Fruit fly (Drosophila melanogaster) whole organism, embryonic: ENCODE results near the gene CG5381.

Source experiments
- Ada2b ChIP-seq: fragments of 200-800 bp; sonication (Bioruptor generic); IDR thresholded peaks from 2 replicates; pipeline ENCODE4 v1.3.6; 2022; ENCODE audit warnings: missing biosample characterization, missing genetic modification characterization
- Aef1 ChIP-seq: fragments of 200-800 bp; sonication (Bioruptor generic); IDR thresholded peaks from 3 replicates; pipeline ENCODE4 v1.3.6; 2022; ENCODE audit warnings: missing biosample characterization, missing genetic modification characterization
- CG10979 ChIP-seq: fragments of 200-800 bp; sonication (Bioruptor generic); optimal IDR thresholded peaks from 2 replicates; lab custom pipeline; 2018; ENCODE audit warnings: missing biosample characterization, mild to moderate bottlenecking, missing genetic modification characterization, moderate library complexity
- CG14050 ChIP-seq: fragments of 200-800 bp; sonication (Bioruptor generic); IDR thresholded peaks from 3 replicates; pipeline ENCODE4 v1.3.6; 2022; ENCODE audit warnings: missing biosample characterization, missing genetic modification characterization
- CG15073 ChIP-seq: fragments of 200-800 bp; sonication (Bioruptor generic); optimal IDR thresholded peaks from 2 replicates; lab custom pipeline; 2016; ENCODE audit warnings: missing biosample characterization, missing genetic modification characterization
- CG17328 ChIP-seq: fragments of 200-800 bp; sonication (Bioruptor generic); IDR thresholded peaks from 2 replicates; pipeline ENCODE4 v1.3.6; 2022; ENCODE audit warnings: missing biosample characterization, missing genetic modification characterization
- CG17912 ChIP-seq: fragments of 200-800 bp; sonication (Bioruptor generic); optimal IDR thresholded peaks from 2 replicates; lab custom pipeline; 2018; ENCODE audit warnings: missing biosample characterization, mild to moderate bottlenecking, missing genetic modification characterization
- CG2199 ChIP-seq: fragments of 200-800 bp; sonication (Bioruptor generic); IDR thresholded peaks from 3 replicates; pipeline ENCODE4 v1.3.6; 2022; ENCODE audit warnings: missing biosample characterization, missing genetic modification characterization
- CG3281 ChIP-seq: fragments of 200-800 bp; sonication (Bioruptor generic); optimal IDR thresholded peaks from 3 replicates; lab custom pipeline; 2017; ENCODE audit warnings: missing biosample characterization, mild to moderate bottlenecking, missing genetic modification characterization
- CG33557 ChIP-seq: fragments of 200-800 bp; sonication (Bioruptor generic); optimal IDR thresholded peaks from 2 replicates; lab custom pipeline; 2019; ENCODE audit warnings: missing biosample characterization, mild to moderate bottlenecking, missing genetic modification characterization, moderate library complexity
- CG3995 ChIP-seq: fragments of 200-800 bp; sonication (Bioruptor generic); optimal IDR thresholded peaks from 3 replicates; lab custom pipeline; 2016; ENCODE audit warnings: missing biosample characterization, missing genetic modification characterization
- CG6689 ChIP-seq: fragments of 200-800 bp; sonication (Bioruptor generic); IDR thresholded peaks from 2 replicates; pipeline ENCODE4 v1.3.6; 2022; ENCODE audit warnings: missing biosample characterization, missing genetic modification characterization
- CG6813 ChIP-seq: fragments of 200-800 bp; sonication (Bioruptor generic); optimal IDR thresholded peaks from 2 replicates; lab custom pipeline; 2017; ENCODE audit warnings: missing biosample characterization, missing genetic modification characterization, mild to moderate bottlenecking, moderate library complexity, missing genetic modification reagents
- CG7928 ChIP-seq: fragments of 200-800 bp; sonication (Bioruptor generic); optimal IDR thresholded peaks from 2 replicates; lab custom pipeline; 2017; ENCODE audit warnings: missing biosample characterization, mild to moderate bottlenecking, missing genetic modification characterization
- CG7987 ChIP-seq: fragments of 200-800 bp; sonication (Bioruptor generic); optimal IDR thresholded peaks from 2 replicates; lab custom pipeline; 2018; ENCODE audit warnings: missing biosample characterization, mild to moderate bottlenecking, missing genetic modification characterization, moderate library complexity
- CG8478 ChIP-seq: fragments of >200 bp; optimal IDR thresholded peaks from 2 replicates; lab custom pipeline; 2018
- CG9437 ChIP-seq: fragments of 200-800 bp; sonication (Bioruptor generic); optimal IDR thresholded peaks from 2 replicates; lab custom pipeline; 2018; ENCODE audit warnings: missing biosample characterization, mild to moderate bottlenecking, missing genetic modification characterization
- Doc2 ChIP-seq: fragments of 200-800 bp; sonication (Bioruptor generic); IDR thresholded peaks from 2 replicates; pipeline ENCODE4 v1.3.6; 2022; ENCODE audit warnings: missing biosample characterization, missing genetic modification characterization
- HLHmδ ChIP-seq: fragments of 200-800 bp; sonication (Bioruptor generic); optimal IDR thresholded peaks from 2 replicates; lab custom pipeline; 2018; ENCODE audit warnings: missing biosample characterization, mild to moderate bottlenecking, missing genetic modification characterization, moderate library complexity
- Hr3 ChIP-seq: fragments of 200-800 bp; sonication (Bioruptor generic); optimal IDR thresholded peaks from 3 replicates; lab custom pipeline; 2016; ENCODE audit warnings: missing biosample characterization, missing genetic modification characterization
- MESR4 ChIP-seq: fragments of 200-800 bp; sonication (Bioruptor generic); optimal IDR thresholded peaks from 2 replicates; lab custom pipeline; 2018; ENCODE audit warnings: missing biosample characterization, mild to moderate bottlenecking, missing genetic modification characterization, moderate library complexity
- Six4 ChIP-seq: fragments of 200-800 bp; sonication (Bioruptor generic); optimal IDR thresholded peaks from 2 replicates; lab custom pipeline; 2016; ENCODE audit warnings: missing biosample characterization, missing genetic modification characterization
- Sry-δ ChIP-seq: fragments of 200-800 bp; sonication (Bioruptor generic); optimal IDR thresholded peaks from 2 replicates; lab custom pipeline; 2016; ENCODE audit warnings: missing biosample characterization, missing genetic modification characterization
- Stat92E ChIP-seq, 3 experiments: fragments of >200 bp in 2 of 3; fragments of 200-800 bp in 1 of 3; sonication (Bioruptor generic) in 1 of 3; optimal IDR thresholded peaks; 2 replicates each; lab custom pipeline; 2017 to 2019; ENCODE audit warnings: missing biosample characterization in 3 of 3, missing genetic modification characterization in 3 of 3, mild to moderate bottlenecking in 1 of 3, moderate library complexity in 1 of 3
- Trl ChIP-seq, 3 experiments: fragments of >200 bp in 2 of 3; fragments of 200-800 bp in 1 of 3; sonication (Bioruptor generic) in 1 of 3; optimal IDR thresholded peaks; 2 replicates in 1 of 3; 3 replicates in 2 of 3; lab custom pipeline; 2016 to 2017; ENCODE audit warnings: missing biosample characterization in 1 of 3, missing genetic modification characterization in 1 of 3
- amos ChIP-seq: fragments of 200-800 bp; sonication (Bioruptor generic); IDR thresholded peaks from 2 replicates; pipeline ENCODE4 v1.3.6; 2022; ENCODE audit warnings: missing biosample characterization, missing genetic modification characterization; ENCODE audit not compliant: partially characterized antibody
- caup ChIP-seq: fragments of 200-800 bp; sonication (Bioruptor generic); optimal IDR thresholded peaks from 3 replicates; lab custom pipeline; 2017; ENCODE audit warnings: missing biosample characterization, mild to moderate bottlenecking, missing genetic modification characterization, moderate library complexity; ENCODE audit not compliant: severe bottlenecking
- crc ChIP-seq: fragments of 200-800 bp; sonication (Bioruptor generic); optimal IDR thresholded peaks from 2 replicates; lab custom pipeline; 2016; ENCODE audit warnings: missing biosample characterization, missing genetic modification characterization
- dmrt99B ChIP-seq: fragments of 200-800 bp; sonication (Bioruptor generic); optimal IDR thresholded peaks from 2 replicates; lab custom pipeline; 2018; ENCODE audit warnings: missing biosample characterization, mild to moderate bottlenecking, missing genetic modification characterization, moderate library complexity
- dysf ChIP-seq: fragments of 200-800 bp; sonication (Bioruptor generic); IDR thresholded peaks from 3 replicates; pipeline ENCODE4 v1.3.6; 2022; ENCODE audit warnings: missing biosample characterization, missing genetic modification characterization
- fd96Cb ChIP-seq: fragments of 200-800 bp; sonication (Bioruptor generic); optimal IDR thresholded peaks from 2 replicates; lab custom pipeline; 2018; ENCODE audit warnings: missing biosample characterization, mild to moderate bottlenecking, missing genetic modification characterization, moderate library complexity
- kni ChIP-seq: fragments of 200-800 bp; sonication (Bioruptor generic); optimal IDR thresholded peaks from 3 replicates; lab custom pipeline; 2017; ENCODE audit warnings: mild to moderate bottlenecking, missing biosample characterization, missing genetic modification reagents, missing genetic modification characterization
- lola ChIP-seq, 3 experiments: fragments of >200 bp in 2 of 3; fragments of 200-800 bp in 1 of 3; sonication (Bioruptor generic) in 1 of 3; optimal IDR thresholded peaks; 2 replicates each; lab custom pipeline; 2017 to 2019; ENCODE audit warnings: missing biosample characterization in 3 of 3, missing genetic modification characterization in 3 of 3, mild to moderate bottlenecking in 1 of 3, moderate library complexity in 1 of 3
- nerfin-1 ChIP-seq: fragments of 200-800 bp; sonication (Bioruptor generic); optimal IDR thresholded peaks from 3 replicates; lab custom pipeline; 2019; ENCODE audit warnings: missing biosample characterization, mild to moderate bottlenecking, missing genetic modification characterization, moderate library complexity
- nerfin-2 ChIP-seq: fragments of 200-800 bp; sonication (Bioruptor generic); IDR thresholded peaks from 2 replicates; pipeline ENCODE4 v1.3.6; 2022; ENCODE audit warnings: missing biosample characterization, missing genetic modification characterization; ENCODE audit not compliant: partially characterized antibody
- nmo ChIP-seq: fragments of 200-800 bp; sonication (Bioruptor generic); optimal IDR thresholded peaks from 2 replicates; lab custom pipeline; 2018; ENCODE audit warnings: missing biosample characterization, mild to moderate bottlenecking, missing genetic modification characterization, moderate library complexity
- nom ChIP-seq: fragments of 200-800 bp; sonication (Bioruptor generic); optimal IDR thresholded peaks from 2 replicates; lab custom pipeline; 2017; ENCODE audit warnings: missing biosample characterization, missing genetic modification characterization, mild to moderate bottlenecking, moderate library complexity, missing genetic modification reagents
- pho ChIP-seq: fragments of 200-800 bp; sonication (Bioruptor generic); optimal IDR thresholded peaks from 2 replicates; lab custom pipeline; 2016; ENCODE audit warnings: missing biosample characterization, missing genetic modification characterization
- trh ChIP-seq: fragments of 200-800 bp; sonication (Bioruptor generic); optimal IDR thresholded peaks from 2 replicates; lab custom pipeline; 2016; ENCODE audit warnings: missing biosample characterization, missing genetic modification characterization
- usp ChIP-seq: fragments of >200 bp; optimal IDR thresholded peaks from 2 replicates; lab custom pipeline; 2017; ENCODE audit warnings: missing biosample characterization, missing genetic modification characterization
- wor ChIP-seq: fragments of 200-800 bp; sonication (Bioruptor generic); IDR thresholded peaks from 2 replicates; pipeline ENCODE4 v1.3.6; 2022; ENCODE audit warnings: missing biosample characterization, missing genetic modification characterization
- zf30C ChIP-seq: fragments of 200-800 bp; sonication (Bioruptor generic); optimal IDR thresholded peaks from 3 replicates; lab custom pipeline; 2018; ENCODE audit warnings: missing biosample characterization, mild to moderate bottlenecking, missing genetic modification characterization

The CG5381 gene

DNA sequence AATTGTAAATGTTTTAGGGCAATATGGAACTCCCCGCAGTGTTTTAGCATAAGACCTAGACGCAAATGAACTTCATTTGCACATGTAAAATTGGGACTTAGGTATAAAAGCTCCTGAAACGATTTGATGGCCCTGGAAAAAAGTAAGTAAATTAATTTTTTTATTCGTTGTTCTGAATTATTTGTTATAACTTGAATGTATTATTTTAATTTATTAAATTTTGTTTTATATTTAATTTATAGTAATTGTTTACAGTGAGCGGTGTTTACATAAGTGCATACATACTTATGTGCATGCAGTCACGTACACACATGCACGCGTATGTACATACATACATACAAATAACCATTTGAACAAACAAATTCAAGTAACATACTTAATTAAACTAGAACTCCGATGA lies 46.5 kb downstream of the CG5381 start (continued):
- TF ChIP-seq CG33557 (no peak), dmrt99B (tag; lab: Kevin White, UChicago) (no peak), amos (GFP tag; lab: Robert Waterston, UW) (no peak), pho (no peak), CG9437 (GFP tag; lab: Kevin White, UChicago) (peak; percentile 6), CG17328 (0 out of 2 replicates have a peak, but pooled peaks have one; percentile 31), CG6813 (no peak), CG7928 (GFP tag; lab: Kevin White, UChicago) (no peak), MESR4 (GFP tag; lab: Kevin White, UChicago) (no peak), CG2199 (GFP tag; lab: Robert Waterston, UW) (no peak), CG17912 (GFP tag; lab: Kevin White, UChicago) (no peak), nom (peak; percentile 38), CG3281 (GFP tag; lab: Kevin White, UChicago) (no peak), dysf (GFP tag; lab: Robert Waterston, UW) (no peak), Sry-δ (GFP tag; lab: Kevin White, UChicago) (no peak), zf30C (no peak), nerfin-2 (GFP tag; lab: Robert Waterston, UW) (no peak), Trl (optimal IDR thresholded peaks at IDR 0.05; lab: Kevin White, UChicago) (no peak), Trl (GFP tag; optimal IDR thresholded peaks at IDR 0.05; lab: Kevin White, UChicago) (no peak), wor (GFP tag; lab: Robert Waterston, UW) (peak; percentile 12; the same call in 1 of the 2 replicates), nerfin-1 (tag; lab: Kevin White, UChicago) (peak; percentile 42), CG8478 (no peak), Doc2 (no peak), CG6689 (GFP tag; lab: Robert Waterston, UW) (peak; percentile 23), CG15073 (GFP tag; lab: Kevin White, UChicago) (no peak), CG7987 (GFP tag; lab: Kevin White, UChicago) (no peak), CG10979 (tag; lab: Kevin White, UChicago) (peak; percentile 66), nmo (peak; percentile 41), fd96Cb (tag; lab: Kevin White, UChicago) (peak; percentile 45), CG3995 (GFP tag; lab: Kevin White, UChicago) (no peak), Aef1 (GFP tag; lab: Robert Waterston, UW) (no peak), trh (GFP tag; lab: Kevin White, UChicago) (no peak), caup (GFP tag; lab: Kevin White, UChicago) (no peak), Six4 (GFP tag; lab: Kevin White, UChicago) (no peak), HLHmδ (no peak), Ada2b (GFP tag; lab: Robert Waterston, UW) (no peak), Stat92E (GFP tag; optimal IDR thresholded peaks at IDR 0.05; lab: Kevin White, UChicago) (no peak), lola (GFP tag; optimal IDR thresholded peaks at IDR 0.05; lab: Kevin White, UChicago) (peak in 1 of 3 experiments; percentile 45), CG14050 (GFP tag; lab: Robert Waterston, UW) (no peak), kni (no peak), crc (GFP tag; lab: Kevin White, UChicago) (no peak), usp (GFP tag; lab: Kevin White, UChicago) (no peak), Hr3 (GFP tag; lab: Kevin White, UChicago) (no peak)
